Worm (Caenorhabditis elegans) whole organism, L4 larva: Measurements from ENCODE around the gene sups-1.
A peak's percentile ranks its signal among the peaks of the same experiment; 100 is the strongest.

Experiments used
- F44E2.7 ChIP-seq: fragments of 200-800 bp; sonication (Bioruptor generic); IDR thresholded peaks from 2 replicates; pipeline ENCODE4 v2.1.2; 2022; ENCODE audit warnings: missing genetic modification characterization, missing compliant biosample characterization
- F49E8.2 ChIP-seq: sonication (generic microtip); optimal IDR thresholded peaks from 2 replicates; lab custom pipeline; 2016; ENCODE audit warnings: missing compliant biosample characterization, mild to moderate bottlenecking, missing genetic modification characterization, borderline replicate concordance
- Y75B8A.6 ChIP-seq: fragments of 200-800 bp; sonication (Bioruptor generic); IDR thresholded peaks from 2 replicates; pipeline ENCODE4 v1.3.6; 2022; ENCODE audit warnings: missing genetic modification reagents, missing genetic modification characterization, missing compliant biosample characterization
- ZK546.5 ChIP-seq, 2 experiments: sonication (generic microtip); optimal IDR thresholded peaks; 2 replicates each; lab custom pipeline; 2017; ENCODE audit warnings: missing biosample characterization in 2 of 2, missing genetic modification characterization in 2 of 2
- aha-1 ChIP-seq: fragments of 150-350 bp; peaks from one replicate; lab custom pipeline; 2014; ENCODE audit warnings: missing biosample characterization, missing genetic modification characterization
- aly-2 ChIP-seq: sonication (generic microtip); optimal IDR thresholded peaks from 2 replicates; lab custom pipeline; 2018; ENCODE audit warnings: missing biosample characterization, missing genetic modification characterization
- attf-4 ChIP-seq: sonication (generic microtip); optimal IDR thresholded peaks from 3 replicates; lab custom pipeline; 2017; ENCODE audit warnings: missing biosample characterization, missing genetic modification characterization
- ceh-20 ChIP-seq: fragments of 200-800 bp; sonication (Bioruptor generic); IDR thresholded peaks from 2 replicates; pipeline ENCODE4 v1.3.6; 2022; ENCODE audit warnings: missing genetic modification reagents, missing genetic modification characterization, missing compliant biosample characterization
- ctbp-1 ChIP-seq: fragments of 200-800 bp; sonication (Bioruptor generic); IDR thresholded peaks from 2 replicates; pipeline ENCODE4 v1.3.6; 2022; ENCODE audit warnings: missing genetic modification reagents, missing genetic modification characterization, missing compliant biosample characterization
- daf-16 ChIP-seq, 3 experiments: sonication (generic microtip); optimal IDR thresholded peaks; 2 replicates each; lab custom pipeline; 2016 to 2017; ENCODE audit warnings: missing genetic modification characterization in 3 of 3, missing genetic modification reagents in 3 of 3, mild to moderate bottlenecking in 2 of 3, missing compliant biosample characterization in 2 of 3, missing biosample characterization in 1 of 3, moderate library complexity in 1 of 3
- daf-8 ChIP-seq: fragments of 200-800 bp; sonication (Bioruptor generic); IDR thresholded peaks from 2 replicates; pipeline ENCODE4 v1.3.6; 2022; ENCODE audit warnings: missing genetic modification characterization, missing compliant biosample characterization
- dmd-6 ChIP-seq: fragments of 200-800 bp; sonication (Bioruptor generic); IDR thresholded peaks from 2 replicates; pipeline ENCODE4 v1.3.6; 2022; ENCODE audit warnings: missing genetic modification reagents, missing genetic modification characterization, missing compliant biosample characterization
- dmd-8 ChIP-seq: fragments of 200-800 bp; sonication (Bioruptor generic); IDR thresholded peaks from 2 replicates; pipeline ENCODE4 v1.3.6; 2022; ENCODE audit warnings: missing genetic modification characterization, missing compliant biosample characterization
- duxl-1 ChIP-seq: sonication (generic microtip); optimal IDR thresholded peaks from 2 replicates; lab custom pipeline; 2016; ENCODE audit warnings: mild to moderate bottlenecking, missing genetic modification characterization, moderate library complexity, missing compliant biosample characterization; ENCODE audit not compliant: poor library complexity
- dve-1 ChIP-seq: sonication (generic microtip); optimal IDR thresholded peaks from 2 replicates; lab custom pipeline; 2017; ENCODE audit warnings: antibody characterized with exemption, mild to moderate bottlenecking, missing genetic modification characterization, missing compliant biosample characterization; ENCODE audit not compliant: insufficient read depth
- fos-1 ChIP-seq: fragments of 150-350 bp; optimal IDR thresholded peaks from 2 replicates; lab custom pipeline; 2014; ENCODE audit warnings: missing biosample characterization, missing genetic modification characterization
- hlh-30 ChIP-seq: sonication (generic microtip); optimal IDR thresholded peaks from 2 replicates; lab custom pipeline; 2017; ENCODE audit warnings: antibody characterized with exemption, mild to moderate bottlenecking, missing genetic modification characterization, missing compliant biosample characterization; ENCODE audit not compliant: insufficient read depth
- lin-1 ChIP-seq: fragments of 200-800 bp; sonication (Bioruptor generic); IDR thresholded peaks from 2 replicates; pipeline ENCODE4 v1.3.6; 2022; ENCODE audit warnings: missing genetic modification reagents, missing genetic modification characterization, missing compliant biosample characterization
- lir-3 ChIP-seq: sonication (generic microtip); optimal IDR thresholded peaks from 2 replicates; lab custom pipeline; 2016; ENCODE audit warnings: mild to moderate bottlenecking, missing genetic modification characterization, missing compliant biosample characterization
- lsy-2 ChIP-seq, 2 experiments: fragments of 150-350 bp in 1 of 2; sonication (generic microtip) in 1 of 2; optimal IDR thresholded peaks; 2 replicates each; lab custom pipeline; 2014 to 2017; ENCODE audit warnings: missing biosample characterization in 2 of 2, missing genetic modification characterization in 2 of 2
- madf-5 ChIP-seq, 2 experiments: fragments of 200-800 bp; sonication (Bioruptor generic); IDR thresholded peaks; 2 replicates each; pipeline ENCODE4 v1.3.6; 2022; ENCODE audit warnings: missing compliant biosample characterization in 2 of 2, missing genetic modification characterization in 2 of 2
- madf-9 ChIP-seq: fragments of 200-800 bp; sonication (Bioruptor generic); conservative IDR thresholded peaks from 2 replicates; pipeline ENCODE4 v1.3.6; 2022; ENCODE audit warnings: missing genetic modification reagents, missing genetic modification characterization, missing compliant biosample characterization
- mdl-1 ChIP-seq, 2 experiments: fragments of 150-350 bp in 1 of 2; sonication (generic microtip) in 1 of 2; optimal IDR thresholded peaks; 2 replicates each; lab custom pipeline; 2014 to 2017; ENCODE audit warnings: missing biosample characterization in 2 of 2, missing genetic modification characterization in 2 of 2
- mep-1 ChIP-seq: fragments of 150-350 bp; sonication (generic microtip); optimal IDR thresholded peaks from 3 replicates; lab custom pipeline; 2014; ENCODE audit warnings: missing biosample characterization, missing genetic modification characterization
- mes-2 ChIP-seq: sonication (generic microtip); optimal IDR thresholded peaks from 2 replicates; lab custom pipeline; 2016; ENCODE audit warnings: missing genotype, mild to moderate bottlenecking, missing genetic modification characterization, missing compliant biosample characterization; ENCODE audit not compliant: poor library complexity, severe bottlenecking
- mxl-3 ChIP-seq: fragments of 200-800 bp; sonication (Bioruptor generic); optimal IDR thresholded peaks from 2 replicates; lab custom pipeline; 2018; ENCODE audit warnings: mild to moderate bottlenecking, missing genetic modification characterization, missing compliant biosample characterization
- nhr-102 ChIP-seq: sonication (generic microtip); optimal IDR thresholded peaks from 2 replicates; lab custom pipeline; 2016; ENCODE audit warnings: mild to moderate bottlenecking, missing genetic modification characterization, moderate library complexity, missing compliant biosample characterization
- nhr-11 ChIP-seq: fragments of 150-350 bp; optimal IDR thresholded peaks from 2 replicates; lab custom pipeline; 2014; ENCODE audit warnings: missing biosample characterization, missing genetic modification characterization
- nhr-41 ChIP-seq: fragments of 200-800 bp; sonication (Bioruptor generic); IDR thresholded peaks from 2 replicates; pipeline ENCODE4 v1.3.6; 2022; ENCODE audit warnings: missing genetic modification reagents, missing genetic modification characterization, missing compliant biosample characterization
- nhr-6 ChIP-seq: fragments of 150-350 bp; optimal IDR thresholded peaks from 2 replicates; lab custom pipeline; 2014; ENCODE audit warnings: missing biosample characterization, missing genetic modification characterization
- pqm-1 ChIP-seq: sonication (generic microtip); optimal IDR thresholded peaks from 2 replicates; lab custom pipeline; 2017; ENCODE audit warnings: missing biosample characterization, missing genetic modification characterization
- tag-97 ChIP-seq: fragments of 200-800 bp; sonication (Bioruptor generic); IDR thresholded peaks from 2 replicates; pipeline ENCODE4 v1.3.6; 2022; ENCODE audit warnings: missing genetic modification characterization, missing compliant biosample characterization
- unc-62 ChIP-seq, 3 experiments: fragments of 150-350 bp in 1 of 3; sonication (generic microtip); optimal IDR thresholded peaks in 2 of 3; peaks in 1 of 3; 1 replicate in 1 of 3; 2 replicates in 2 of 3; lab custom pipeline; 2014 to 2017; ENCODE audit warnings: missing biosample characterization in 3 of 3, missing genetic modification characterization in 3 of 3, missing genetic modification reagents in 3 of 3, missing genotype in 1 of 3
- zag-1 ChIP-seq: fragments of 150-350 bp; optimal IDR thresholded peaks from 2 replicates; lab custom pipeline; 2014; ENCODE audit warnings: missing biosample characterization, missing genetic modification characterization
- zfp-3 ChIP-seq: fragments of 200-800 bp; sonication (Bioruptor generic); conservative IDR thresholded peaks from 2 replicates; pipeline ENCODE4 v1.3.6; 2022; ENCODE audit warnings: missing genetic modification reagents, missing genetic modification characterization, missing compliant biosample characterization
- zip-11 ChIP-seq: fragments of 200-800 bp; sonication (Bioruptor generic); IDR thresholded peaks from 2 replicates; pipeline ENCODE4 v1.3.6; 2022; ENCODE audit warnings: missing genetic modification characterization, missing compliant biosample characterization

sups-1 gene

DNA sequence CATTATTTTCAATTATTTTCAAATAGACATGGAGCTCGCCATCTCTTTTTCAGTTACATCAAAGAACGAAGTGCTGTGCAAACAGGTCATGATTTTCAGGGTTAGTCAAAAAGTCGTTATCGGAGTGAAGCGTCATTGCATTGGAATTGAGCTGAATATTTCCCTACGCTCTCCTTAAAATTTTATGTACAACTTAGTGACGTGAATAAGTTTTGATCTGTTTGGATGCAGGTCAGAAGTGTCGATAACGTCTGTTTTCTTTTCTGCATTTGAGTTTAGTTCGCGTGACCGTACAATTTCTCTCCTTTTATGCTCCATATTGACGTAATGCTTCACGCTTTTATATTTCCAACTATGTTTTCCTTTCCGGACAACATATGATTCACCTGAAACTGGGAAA, 21.0 kb downstream of the sups-1 start (continued):
- no peak for TF ChIP-seq daf-16 (GFP tag; optimal IDR thresholded peaks at IDR 0.05; lab: Kevin White, UChicago)
- TF ChIP-seq daf-16 (tag; optimal IDR thresholded peaks at IDR 0.05; lab: Kevin White, UChicago): peak; percentile 90
- TF ChIP-seq nhr-6 (tag; lab: Kevin White, UChicago): no peak
- TF ChIP-seq unc-62 (GFP tag; optimal IDR thresholded peaks at IDR 0.05 in 1 of 2; lab: Kevin White, UChicago): peak in 1 of 2 experiments; percentile 58
- TF ChIP-seq unc-62 (tag; optimal IDR thresholded peaks at IDR 0.05; lab: Kevin White, UChicago): no peak
- no peak for TF ChIP-seq zip-11 (GFP tag; lab: Robert Waterston, UW)
- TF ChIP-seq lin-1: 0 out of 2 replicates have a peak, but pooled peaks have one; percentile 32
- no peak for TF ChIP-seq lir-3 (tag; lab: Kevin White, UChicago)
- no peak for TF ChIP-seq daf-8
- peak; percentile 64 for TF ChIP-seq dve-1 (tag; lab: Kevin White, UChicago)
- TF ChIP-seq hlh-30 (tag; lab: Kevin White, UChicago): peak; percentile 71
- no peak for TF ChIP-seq lsy-2 (tag; optimal IDR thresholded peaks at IDR 0.05; lab: Kevin White, UChicago)
- no peak for TF ChIP-seq F44E2.7 (GFP tag; lab: Robert Waterston, UW)
- TF ChIP-seq zag-1 (tag; lab: Kevin White, UChicago): no peak
- peak; percentile 18 for TF ChIP-seq mep-1 (tag; lab: Kevin White, UChicago)
- TF ChIP-seq nhr-102 (tag; lab: Kevin White, UChicago): peak; percentile 15
- TF ChIP-seq aha-1 (tag; lab: Kevin White, UChicago): peak; percentile 76

DNA sequence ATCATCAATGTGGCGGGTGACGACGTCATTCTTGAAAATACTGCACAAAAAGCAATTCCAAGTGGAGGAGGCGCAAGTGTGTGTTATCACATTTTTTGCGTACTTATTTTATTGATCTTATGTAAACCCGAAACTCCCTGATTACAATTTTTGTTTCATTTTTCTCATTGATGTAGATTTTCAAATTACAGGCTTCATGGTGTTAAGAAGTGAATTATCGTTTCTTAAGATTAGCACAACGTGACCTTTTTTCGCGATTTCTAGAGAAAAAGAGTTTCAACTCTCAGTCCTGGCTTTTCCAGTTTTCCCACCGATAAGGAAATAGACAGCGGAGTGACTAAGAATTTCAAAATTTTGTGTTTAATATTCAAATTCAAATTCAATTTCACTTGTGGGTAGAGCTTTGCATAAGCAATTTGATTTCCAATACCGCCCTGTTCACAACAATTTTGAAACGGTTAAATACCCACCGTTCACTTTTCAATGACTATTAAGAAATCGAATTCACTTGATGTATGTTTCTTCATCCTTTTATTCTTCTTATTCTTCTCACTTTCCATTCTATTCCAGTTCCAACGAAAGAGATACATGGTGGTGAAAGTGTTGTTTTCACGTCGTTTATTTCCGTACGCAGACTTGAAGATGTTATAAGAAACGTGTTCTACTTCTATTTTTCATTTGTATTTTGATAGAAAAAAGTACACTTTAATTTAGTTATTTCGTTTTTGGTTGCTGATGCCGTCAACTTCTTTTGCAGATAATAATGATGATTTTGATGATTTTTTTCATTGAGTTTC, 23.0 kb downstream of the sups-1 start:
- TF ChIP-seq daf-16 (GFP tag; optimal IDR thresholded peaks at IDR 0.05; lab: Kevin White, UChicago) (no peak), daf-16 (tag; optimal IDR thresholded peaks at IDR 0.05; lab: Kevin White, UChicago) (peak; percentile 44), dmd-6 (peak; percentile 12; the same call in 1 of the 2 replicates), aha-1 (tag; lab: Kevin White, UChicago) (peak; percentile 70), zag-1 (tag; lab: Kevin White, UChicago) (no peak), pqm-1 (tag; lab: Kevin White, UChicago) (peak; percentile 38), mxl-3 (GFP tag; lab: Kevin White, UChicago) (no peak)

DNA sequence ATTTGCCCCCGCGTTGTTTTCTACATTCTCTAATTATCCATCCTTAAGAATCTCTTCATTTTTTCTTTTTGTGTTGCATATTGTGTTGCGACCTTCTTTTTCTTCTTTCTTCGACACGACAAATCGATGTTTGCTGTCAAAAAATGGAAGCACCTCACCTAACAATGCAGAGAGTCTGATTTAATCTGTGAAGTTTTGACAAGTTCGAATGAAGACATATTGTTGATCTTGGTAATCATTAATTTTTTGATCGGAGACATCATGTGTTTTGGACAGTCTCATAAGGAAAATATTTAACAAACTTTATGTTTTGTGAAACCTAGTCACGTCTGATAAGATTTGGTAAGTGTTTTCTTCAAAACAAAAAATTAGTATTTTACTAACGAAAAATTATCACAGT, 25.1 kb downstream of the sups-1 start:
- no peak for TF ChIP-seq mes-2 (tag; lab: Kevin White, UChicago)
- TF ChIP-seq aha-1 (tag; lab: Kevin White, UChicago): peak; percentile 50
- no peak for TF ChIP-seq ceh-20
- peak in 1 of 2 experiments; percentile 98 for TF ChIP-seq unc-62 (GFP tag; optimal IDR thresholded peaks at IDR 0.05 in 1 of 2; lab: Kevin White, UChicago)
- TF ChIP-seq unc-62 (tag; optimal IDR thresholded peaks at IDR 0.05; lab: Kevin White, UChicago): no peak
- no peak for TF ChIP-seq F49E8.2 (tag; lab: Kevin White, UChicago)

DNA sequence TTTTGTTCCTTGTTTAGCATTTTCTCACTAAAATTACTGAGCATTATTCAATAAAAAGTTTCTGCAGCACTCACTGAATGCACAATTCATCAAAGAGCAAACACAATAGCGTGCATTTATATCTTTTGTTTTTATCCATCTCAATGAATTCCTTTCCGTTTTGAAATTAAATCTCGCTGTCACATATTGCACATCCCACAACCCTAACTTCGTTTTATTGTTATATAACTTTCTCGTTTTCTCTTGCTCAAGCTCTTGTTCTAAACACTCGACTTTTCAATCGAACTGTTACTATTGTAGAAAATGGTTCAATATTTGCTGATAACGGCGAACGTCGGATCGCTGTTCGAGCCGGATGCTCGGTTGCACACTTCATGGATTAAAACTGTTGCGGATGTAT, 27.2 kb downstream of the sups-1 start, which contains the start of gene ipp-5:
Gene ipp-5 (plus strand): TSS at position 301 of the 400 bp plus-strand sequence.
- peak; percentile 33 for TF ChIP-seq aha-1 (tag; lab: Kevin White, UChicago)
- TF ChIP-seq nhr-11 (tag; lab: Kevin White, UChicago): no peak
- TF ChIP-seq dmd-8 (GFP tag; lab: Robert Waterston, UW): no peak

DNA sequence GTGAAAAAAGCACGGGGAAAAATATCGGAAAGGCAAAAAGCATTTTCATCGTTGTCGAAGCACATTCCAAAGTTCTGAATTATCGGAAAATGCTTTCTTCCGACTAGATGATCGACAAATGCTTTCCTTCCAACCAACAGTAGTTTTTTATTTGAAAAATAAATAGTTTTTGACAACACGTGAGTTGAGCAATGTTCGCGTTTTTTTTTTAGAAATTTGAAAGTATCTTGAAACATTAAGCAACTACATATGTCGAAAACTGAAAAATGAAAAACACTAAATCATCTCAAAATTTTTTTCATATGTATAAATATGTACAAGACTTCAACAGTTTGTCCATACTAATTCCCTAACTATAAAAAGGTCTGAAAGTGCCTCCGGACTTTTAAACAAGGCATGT, 35.6 kb downstream of the sups-1 start, which contains the start of gene hsp-25:
Gene hsp-25 (minus strand): TSS at position 101 of the 400 bp plus-strand sequence.
- TF ChIP-seq unc-62 (GFP tag; optimal IDR thresholded peaks at IDR 0.05 in 1 of 2; lab: Kevin White, UChicago) (peak in 1 of 2 experiments; percentile 72), unc-62 (tag; optimal IDR thresholded peaks at IDR 0.05; lab: Kevin White, UChicago) (no peak), F44E2.7 (GFP tag; lab: Robert Waterston, UW) (no peak), mdl-1 (tag; optimal IDR thresholded peaks at IDR 0.05; lab: Kevin White, UChicago) (no peak), fos-1 (tag; lab: Kevin White, UChicago) (no peak), duxl-1 (no peak), ctbp-1 (GFP tag; lab: Robert Waterston, UW) (no peak), zfp-3 (GFP tag; lab: Robert Waterston, UW) (no peak), attf-4 (tag; lab: Kevin White, UChicago) (no peak), ZK546.5 (tag; optimal IDR thresholded peaks at IDR 0.05; lab: Kevin White, UChicago) (no peak), tag-97 (GFP tag; lab: Robert Waterston, UW) (no peak), madf-9 (no peak), Y75B8A.6 (no peak), aha-1 (tag; lab: Kevin White, UChicago) (peak; percentile 29), nhr-102 (tag; lab: Kevin White, UChicago) (no peak), aly-2 (tag; lab: Kevin White, UChicago) (no peak), nhr-41 (no peak), madf-5 (GFP tag; IDR thresholded peaks at IDR 0.05; lab: Robert Waterston, UW) (no peak)
